Worm (Caenorhabditis elegans): ENCODE results near the gene Y62H9A.14.

The Y62H9A.14 gene

ce11 chrX:11937343-11937935 lies 16.4 kb downstream of the Y62H9A.14 start (continued):
- TF ChIP-seq ahr-1 (tag; optimal IDR thresholded peaks at IDR 0.05) (no peak), dmd-4 (tag; optimal IDR thresholded peaks at IDR 0.05; ENCODE audit: borderline replicate concordance) (peak; percentile 31), fax-1 (tag; optimal IDR thresholded peaks at IDR 0.05) (no peak), nhr-11 (tag; optimal IDR thresholded peaks at IDR 0.05) (peak; percentile 92), dve-1 (tag; optimal IDR thresholded peaks at IDR 0.05) (peak; percentile 98), ceh-14 (tag; optimal IDR thresholded peaks at IDR 0.05) (peak; percentile 52), pag-3 (tag; optimal IDR thresholded peaks at IDR 0.05; ENCODE audit: borderline replicate concordance) (no peak), F13H6.1 (tag; optimal IDR thresholded peaks at IDR 0.05) (peak; percentile 70), ets-4 (tag; optimal IDR thresholded peaks at IDR 0.05) (peak; percentile 18), T23F11.4 (GFP tag; optimal IDR thresholded peaks at IDR 0.05) (peak; percentile 1), C38D4.7 (GFP tag; optimal IDR thresholded peaks at IDR 0.05) (no peak), rnt-1 (tag; optimal IDR thresholded peaks at IDR 0.05) (peak; percentile 94), sox-4 (tag; optimal IDR thresholded peaks at IDR 0.05) (peak; percentile 61), elt-2 (tag; optimal IDR thresholded peaks at IDR 0.05) (peak; percentile 79), hlh-13 (GFP tag; optimal IDR thresholded peaks at IDR 0.05) (no peak), ceh-9 (tag; optimal IDR thresholded peaks at IDR 0.05) (no peak), lin-11 (tag; optimal IDR thresholded peaks at IDR 0.05) (no peak), unc-86 (tag; optimal IDR thresholded peaks at IDR 0.05) (peak; percentile 85), pha-4 (tag; optimal IDR thresholded peaks at IDR 0.05) (no peak), nhr-232 (tag; optimal IDR thresholded peaks at IDR 0.05) (no peak), pat-9 (tag; optimal IDR thresholded peaks at IDR 0.05) (peak; percentile 62), K09A11.1 (tag; optimal IDR thresholded peaks at IDR 0.05; ENCODE audit: insufficient read depth) (peak; percentile 87), ceh-30 (tag; optimal IDR thresholded peaks at IDR 0.05) (peak; percentile 88), tbx-2 (tag; optimal IDR thresholded peaks at IDR 0.05) (peak; percentile 89), ceh-31 (tag; optimal IDR thresholded peaks at IDR 0.05) (peak; percentile 92), unc-42 (tag; optimal IDR thresholded peaks at IDR 0.05) (peak; percentile 90), ceh-45 (GFP tag; IDR thresholded peaks at IDR 0.05) (no peak), syd-9 (tag; optimal IDR thresholded peaks at IDR 0.05) (peak; percentile 87), hlh-30 (tag; optimal IDR thresholded peaks at IDR 0.05; ENCODE audit: insufficient read depth) (peak; percentile 73), ref-2 (tag; optimal IDR thresholded peaks at IDR 0.05) (peak; percentile 81), hlh-8 (tag; optimal IDR thresholded peaks at IDR 0.05) (peak; percentile 45), pqm-1 (tag; optimal IDR thresholded peaks at IDR 0.05) (peak; percentile 85), pax-1 (tag; optimal IDR thresholded peaks at IDR 0.05) (peak; percentile 92), pros-1 (tag; optimal IDR thresholded peaks at IDR 0.05) (peak; percentile 97), che-1 (tag; optimal IDR thresholded peaks at IDR 0.05) (peak; percentile 41)

DNA sequence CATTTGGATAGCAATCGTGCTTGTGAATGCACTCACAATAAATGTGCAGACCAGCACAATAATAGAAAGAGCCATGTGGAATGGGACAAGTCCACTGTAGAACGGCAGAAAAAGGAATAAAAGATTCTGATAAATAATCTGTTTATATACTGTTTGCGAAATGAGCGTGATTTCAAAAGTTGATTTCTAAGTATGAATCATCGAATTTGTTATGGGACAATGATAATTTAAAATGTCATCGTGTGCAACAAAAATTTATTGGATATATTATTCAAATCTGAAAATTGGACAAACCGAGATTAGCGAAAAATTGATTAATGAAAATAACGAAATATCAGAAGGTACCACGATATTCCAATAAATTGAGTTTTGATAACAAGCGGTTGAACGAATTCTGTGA lies 17.8 kb downstream of the Y62H9A.14 start, which contains the start of gene F55G7.5:
TSS of gene F55G7.5 (minus strand) at position 101 of the 400 bp plus-strand sequence.
- TF ChIP-seq pat-9 (tag; optimal IDR thresholded peaks at IDR 0.05) (no peak), eyg-1 (tag; optimal IDR thresholded peaks at IDR 0.05) (no peak), elt-4 (tag; optimal IDR thresholded peaks at IDR 0.05) (no peak), ceh-30 (tag; optimal IDR thresholded peaks at IDR 0.05) (no peak), fkh-10 (GFP tag; optimal IDR thresholded peaks at IDR 0.05) (no peak), ttx-3 (tag; optimal IDR thresholded peaks at IDR 0.05) (no peak), nhr-11 (tag; optimal IDR thresholded peaks at IDR 0.05) (no peak), nfya-1 (tag; optimal IDR thresholded peaks at IDR 0.05) (no peak), K09A11.1 (tag; optimal IDR thresholded peaks at IDR 0.05; ENCODE audit: insufficient read depth) (no peak), ceh-19 (GFP tag; optimal IDR thresholded peaks at IDR 0.05) (no peak), gmeb-2 (tag; optimal IDR thresholded peaks at IDR 0.05) (no peak), npax-4 (tag; optimal IDR thresholded peaks at IDR 0.05) (no peak), pqm-1 (tag; optimal IDR thresholded peaks at IDR 0.05) (no peak)

Measured in whole organism, late embryonic.